Worm (Caenorhabditis elegans): Measurements from ENCODE around the gene F40B5.2.
"Not testable (repeated sequence)": the region's sequence is repeated elsewhere in the genome, so short reads cannot be mapped to it uniquely, and the experiment has no call there.

F40B5.2 gene

ce11 chrX:8367553-8367952, at the start of gene F40B5.2:
TSS of gene F40B5.2 (plus strand) at chrX:8367853.
- no peak for TF ChIP-seq ceh-91 (GFP tag; IDR thresholded peaks at IDR 0.05)

ce11 chrX:8318950-8319349, 48.7 kb upstream of the F40B5.2 start, which contains the start of gene srh-11:
TSS of gene srh-11 (minus strand) at chrX:8319050.
- TF ChIP-seq akir-1 (GFP tag; optimal IDR thresholded peaks at IDR 0.05), result no peak
- no peak for TF ChIP-seq B0035.1 (tag; optimal IDR thresholded peaks at IDR 0.05)
- TF ChIP-seq C17E4.6 (GFP tag; IDR thresholded peaks at IDR 0.05), result no peak
- no peak for TF ChIP-seq atf-7 (tag; optimal IDR thresholded peaks at IDR 0.05)
- TF ChIP-seq lin-26 (GFP tag; IDR thresholded peaks at IDR 0.05), result no peak
- no peak for TF ChIP-seq F10E7.11 (tag; optimal IDR thresholded peaks at IDR 0.05)
- no peak for TF ChIP-seq T26A5.8 (tag; optimal IDR thresholded peaks at IDR 0.05)
- TF ChIP-seq lin-40 (tag; optimal IDR thresholded peaks at IDR 0.05), result no peak
- no peak for TF ChIP-seq madf-8 (GFP tag; conservative IDR thresholded peaks at IDR 0.05)
- no peak for TF ChIP-seq egrh-3 (GFP tag; IDR thresholded peaks at IDR 0.05)
- TF ChIP-seq lsy-27 (tag; optimal IDR thresholded peaks at IDR 0.05; ENCODE audit: borderline replicate concordance, insufficient read depth), result no peak
- TF ChIP-seq Y53G8AR.9 (GFP tag; conservative IDR thresholded peaks at IDR 0.05), result no peak
- TF ChIP-seq egl-44 (GFP tag; IDR thresholded peaks at IDR 0.05), result no peak
- TF ChIP-seq unc-62 (GFP tag; optimal IDR thresholded peaks at IDR 0.05), result no peak
- TF ChIP-seq ztf-26 (tag; optimal IDR thresholded peaks at IDR 0.05), result no peak
- no peak for TF ChIP-seq hsf-1 (GFP tag; IDR thresholded peaks at IDR 0.05)
- no peak for TF ChIP-seq ccch-3 (GFP tag; optimal IDR thresholded peaks at IDR 0.05)
- TF ChIP-seq ztf-28 (GFP tag; IDR thresholded peaks at IDR 0.05), result no peak

- TF ChIP-seq B0035.1 (tag; optimal IDR thresholded peaks at IDR 0.05), result no peak
- TF ChIP-seq gei-17 (GFP tag; optimal IDR thresholded peaks at IDR 0.05), result no peak
- TF ChIP-seq pha-4 (tag; optimal IDR thresholded peaks at IDR 0.05), result no peak
- TF ChIP-seq lin-35 (GFP tag; optimal IDR thresholded peaks at IDR 0.05), result no peak
- no peak for TF ChIP-seq rec-8 (tag; optimal IDR thresholded peaks at IDR 0.05)
- no peak for TF ChIP-seq madf-10 (tag; optimal IDR thresholded peaks at IDR 0.05)
- TF ChIP-seq tbx-9 (tag; optimal IDR thresholded peaks at IDR 0.05; ENCODE audit: borderline replicate concordance), result no peak
These were observed 46.8 kb upstream of the F40B5.2 start, which contains the start of gene pqn-57 for ce11 chrX:8320889-8321288. TSS of gene pqn-57 (minus strand) at chrX:8320989.

DNA sequence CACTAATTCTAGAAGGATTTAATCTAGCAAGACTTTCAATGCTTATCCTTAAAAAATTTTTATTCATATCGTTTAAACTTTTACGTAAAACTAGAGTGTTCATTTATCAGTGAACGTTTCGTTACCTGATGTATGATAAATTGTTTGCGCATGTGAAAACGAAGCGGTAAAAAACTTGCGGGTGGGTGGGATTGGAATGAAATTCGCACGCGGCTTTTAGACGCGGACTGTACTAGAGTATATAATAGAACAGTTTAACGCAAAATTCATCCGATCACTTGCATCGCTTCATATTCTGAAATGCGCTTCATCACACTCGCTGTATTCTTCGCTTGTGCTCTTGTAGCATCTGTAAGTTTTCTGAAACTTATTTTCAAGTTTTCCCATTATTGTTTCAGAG, 45.8 kb upstream of the F40B5.2 start, which contains the start of gene abu-9:
abu-9 (plus strand) TSS at position 301 of the 400 bp plus-strand sequence.
- TF ChIP-seq Y79H2A.3 (GFP tag; conservative IDR thresholded peaks at IDR 0.05); zim-3 (tag; optimal IDR thresholded peaks at IDR 0.05); ztf-3 (GFP tag; optimal IDR thresholded peaks at IDR 0.05): not testable (repeated sequence)

- TF ChIP-seq dox-1 (GFP tag; IDR thresholded peaks at IDR 0.05), result peak; percentile 14; the same call in 1 of the 2 replicates
- TF ChIP-seq akir-1 (GFP tag; optimal IDR thresholded peaks at IDR 0.05), result no peak
- peak; percentile 72 for TF ChIP-seq nhr-80 (tag; optimal IDR thresholded peaks at IDR 0.05)
These were observed 44.3 kb upstream of the F40B5.2 start, which contains the start of gene R09F10.1 for ce11 chrX:8323371-8323770. TSS of gene R09F10.1 (plus strand) at chrX:8323592.

DNA sequence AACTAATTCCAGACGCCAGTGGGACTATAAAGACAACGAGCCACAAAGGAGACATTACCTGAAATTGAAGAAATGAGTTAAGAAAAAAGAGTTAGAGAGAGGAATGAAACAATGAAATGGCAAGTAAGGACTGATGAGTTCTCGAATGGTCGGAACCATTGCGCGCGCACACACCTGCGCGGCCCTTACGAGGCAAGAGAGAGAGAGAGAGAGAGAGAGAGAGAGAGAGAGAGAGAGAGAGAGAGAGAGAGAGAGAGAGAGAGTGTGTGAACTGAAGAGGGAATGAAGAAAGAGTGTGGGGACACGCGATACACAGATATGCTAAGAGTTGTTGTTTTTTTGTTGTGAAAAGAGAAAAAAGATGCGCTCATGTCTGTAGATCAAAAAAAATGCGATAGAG, 41.3 kb upstream of the F40B5.2 start, which contains the start of gene R09F10.8:
R09F10.8 (minus strand) TSS at position 58 of the 400 bp plus-strand sequence.
- TF ChIP-seq dox-1 (GFP tag; IDR thresholded peaks at IDR 0.05) (peak; percentile 41; the same call in 1 of the 2 replicates), cebp-1 (GFP tag; IDR thresholded peaks at IDR 0.05) (no peak), cebp-1 (tag; optimal IDR thresholded peaks at IDR 0.05) (no peak), madf-6 (GFP tag; IDR thresholded peaks at IDR 0.05) (peak; percentile 45; the same call in 1 of the 2 replicates), B0035.1 (tag; optimal IDR thresholded peaks at IDR 0.05) (no peak), nhr-80 (tag; optimal IDR thresholded peaks at IDR 0.05) (no peak), efl-1 (GFP tag; optimal IDR thresholded peaks at IDR 0.05) (peak; percentile 32), snpc-4 (GFP tag; optimal IDR thresholded peaks at IDR 0.05) (no peak), snpc-4 (tag; optimal IDR thresholded peaks at IDR 0.05) (no peak)
